Worm (Caenorhabditis elegans) whole organism, L1 larva: ENCODE data around the gene F37C12.14.

ENCODE experiments used
- C04F5.9 ChIP-seq: sonication (generic microtip); optimal IDR thresholded peaks from 2 replicates; lab custom pipeline; 2016; ENCODE audit warnings: missing genetic modification characterization, missing compliant biosample characterization
- F16B12.6 ChIP-seq: fragments of 150-350 bp; optimal IDR thresholded peaks from 2 replicates; lab custom pipeline; 2014; ENCODE audit warnings: missing biosample characterization, missing genetic modification characterization
- aha-1 ChIP-seq: fragments of 150-350 bp; optimal IDR thresholded peaks from 2 replicates; lab custom pipeline; 2014; ENCODE audit warnings: missing biosample characterization, missing genetic modification characterization
- aly-2 ChIP-seq: fragments of 150-350 bp; optimal IDR thresholded peaks from 2 replicates; lab custom pipeline; 2014; ENCODE audit warnings: missing biosample characterization, missing genetic modification characterization
- ama-1 ChIP-seq: fragments of 150-350 bp; optimal IDR thresholded peaks from 2 replicates; lab custom pipeline; 2014
- blmp-1 ChIP-seq: fragments of 150-350 bp; optimal IDR thresholded peaks from 2 replicates; lab custom pipeline; 2014; ENCODE audit warnings: missing biosample characterization, missing genetic modification characterization
- ceh-63 ChIP-seq: fragments of 200-800 bp; sonication (Bioruptor generic); optimal IDR thresholded peaks from 2 replicates; lab custom pipeline; 2018; ENCODE audit warnings: mild to moderate bottlenecking, missing genetic modification characterization, missing compliant biosample characterization
- ceh-8 ChIP-seq: fragments of 200-800 bp; sonication (Bioruptor generic); optimal IDR thresholded peaks from 2 replicates; lab custom pipeline; 2018; ENCODE audit warnings: mild to moderate bottlenecking, missing genetic modification characterization, moderate library complexity, missing compliant biosample characterization
- ceh-82 ChIP-seq, 3 experiments: fragments of 150-350 bp in 1 of 3; sonication (generic microtip) in 2 of 3; optimal IDR thresholded peaks; 2 replicates each; lab custom pipeline; 2014 to 2017; ENCODE audit warnings: missing biosample characterization in 3 of 3, missing genetic modification characterization in 3 of 3
- ceh-90 ChIP-seq: sonication (generic microtip); optimal IDR thresholded peaks from 2 replicates; lab custom pipeline; 2016; ENCODE audit warnings: missing genetic modification characterization, missing compliant biosample characterization
- ces-1 ChIP-seq: fragments of 150-350 bp; optimal IDR thresholded peaks from 2 replicates; lab custom pipeline; 2014; ENCODE audit warnings: missing biosample characterization, missing genetic modification reagents, missing genetic modification characterization
- dsc-1 ChIP-seq: sonication (generic microtip); optimal IDR thresholded peaks from 2 replicates; lab custom pipeline; 2016; ENCODE audit warnings: mild to moderate bottlenecking, missing genetic modification characterization, missing compliant biosample characterization
- efl-1 ChIP-seq, 4 experiments: fragments of 150-350 bp; optimal IDR thresholded peaks in 3 of 4; peaks in 1 of 4; 1 replicate in 1 of 4; 2 replicates in 3 of 4; lab custom pipeline; 2014; ENCODE audit warnings: missing biosample characterization in 2 of 4, missing genetic modification characterization in 2 of 4, missing genetic modification reagents in 2 of 4
- egl-27 ChIP-seq, 2 experiments: fragments of 150-350 bp in 1 of 2; sonication (generic microtip); optimal IDR thresholded peaks; 3 replicates each; lab custom pipeline; 2017 to 2018; ENCODE audit warnings: missing biosample characterization in 2 of 2, missing genetic modification characterization in 2 of 2, missing genetic modification reagents in 2 of 2
- elt-2 ChIP-seq: sonication (generic microtip); optimal IDR thresholded peaks from 2 replicates; lab custom pipeline; 2016; ENCODE audit warnings: missing genetic modification characterization, mild to moderate bottlenecking, inconsistent platforms, missing compliant biosample characterization, missing genetic modification reagents
- elt-3 ChIP-seq, 6 experiments: fragments of 150-350 bp in 1 of 6; sonication (generic microtip); optimal IDR thresholded peaks; 2 replicates each; lab custom pipeline; 2017 to 2018; ENCODE audit warnings: missing biosample characterization in 6 of 6, missing genetic modification characterization in 6 of 6, inconsistent platforms in 1 of 6
- ets-5 ChIP-seq: fragments of 200-800 bp; sonication (Bioruptor generic); IDR thresholded peaks from 2 replicates; pipeline ENCODE4 v1.3.6; 2022; ENCODE audit warnings: missing genetic modification characterization, missing compliant biosample characterization
- fkh-10 ChIP-seq: sonication (generic microtip); optimal IDR thresholded peaks from 2 replicates; lab custom pipeline; 2017; ENCODE audit warnings: missing biosample characterization, missing genetic modification reagents, missing genetic modification characterization
- grh-1 ChIP-seq: fragments of 200-800 bp; sonication (Bioruptor generic); IDR thresholded peaks from 2 replicates; pipeline ENCODE4 v1.3.6; 2022; ENCODE audit warnings: missing genetic modification reagents, missing genetic modification characterization, missing compliant biosample characterization
- hlh-17 ChIP-seq: fragments of 200-800 bp; sonication (Bioruptor generic); optimal IDR thresholded peaks from 2 replicates; lab custom pipeline; 2018; ENCODE audit warnings: missing genetic modification characterization, mild to moderate bottlenecking, missing compliant biosample characterization, moderate library complexity, borderline replicate concordance
- hpl-2 ChIP-seq: fragments of 150-350 bp; optimal IDR thresholded peaks from 2 replicates; lab custom pipeline; 2014; ENCODE audit warnings: missing biosample characterization, missing genetic modification reagents, missing genetic modification characterization
- isw-1 ChIP-seq: fragments of 200-800 bp; sonication (Bioruptor generic); IDR thresholded peaks from 2 replicates; pipeline ENCODE4 v1.3.6; 2022; ENCODE audit warnings: missing genetic modification characterization, missing compliant biosample characterization
- jun-1 ChIP-seq: fragments of 150-350 bp; optimal IDR thresholded peaks from 2 replicates; lab custom pipeline; 2014; ENCODE audit warnings: missing biosample characterization, missing genetic modification reagents, missing genetic modification characterization
- lin-13 ChIP-seq: fragments of 150-350 bp; optimal IDR thresholded peaks from 2 replicates; lab custom pipeline; 2014; ENCODE audit warnings: missing biosample characterization, missing genetic modification reagents, missing genetic modification characterization
- lin-14 ChIP-seq: fragments of 200-800 bp; sonication (Bioruptor generic); optimal IDR thresholded peaks from 2 replicates; lab custom pipeline; 2018; ENCODE audit warnings: mild to moderate bottlenecking, missing genetic modification characterization, moderate library complexity, missing compliant biosample characterization
- lin-15B ChIP-seq: fragments of 150-350 bp; sonication (generic microtip); optimal IDR thresholded peaks from 3 replicates; lab custom pipeline; 2014; ENCODE audit warnings: missing biosample characterization, missing genetic modification characterization
- lin-35 ChIP-seq, 2 experiments: fragments of 150-350 bp; optimal IDR thresholded peaks; 2 replicates each; lab custom pipeline; 2014; ENCODE audit warnings: missing biosample characterization in 2 of 2, missing genetic modification characterization in 2 of 2, missing genetic modification reagents in 2 of 2
- lin-39 ChIP-seq: fragments of 150-350 bp; optimal IDR thresholded peaks from 2 replicates; lab custom pipeline; 2014; ENCODE audit warnings: missing biosample characterization, missing genetic modification reagents, missing genetic modification characterization
- mef-2 ChIP-seq: fragments of 150-350 bp; optimal IDR thresholded peaks from 2 replicates; lab custom pipeline; 2014; ENCODE audit warnings: missing biosample characterization, missing genetic modification characterization
- nhr-11 ChIP-seq: fragments of 150-350 bp; optimal IDR thresholded peaks from 2 replicates; lab custom pipeline; 2014; ENCODE audit warnings: missing biosample characterization, missing genetic modification characterization
- nhr-19 ChIP-seq: fragments of 200-800 bp; sonication (Bioruptor generic); conservative IDR thresholded peaks from 2 replicates; pipeline ENCODE4 v1.3.6; 2022; ENCODE audit warnings: missing genetic modification characterization, missing compliant biosample characterization
- nhr-20 ChIP-seq: sonication (generic microtip); optimal IDR thresholded peaks from 2 replicates; lab custom pipeline; 2016; ENCODE audit warnings: mild to moderate bottlenecking, missing genetic modification characterization, missing compliant biosample characterization
- nhr-47 ChIP-seq: sonication (generic microtip); optimal IDR thresholded peaks from 2 replicates; lab custom pipeline; 2016; ENCODE audit warnings: mild to moderate bottlenecking, missing genetic modification characterization, moderate library complexity, missing compliant biosample characterization
- nhr-84 ChIP-seq: sonication (generic microtip); optimal IDR thresholded peaks from 2 replicates; lab custom pipeline; 2017; ENCODE audit warnings: missing biosample characterization, missing genetic modification characterization
- nhr-90 ChIP-seq: sonication (generic microtip); optimal IDR thresholded peaks from 2 replicates; lab custom pipeline; 2016; ENCODE audit warnings: mild to moderate bottlenecking, missing genetic modification characterization, missing compliant biosample characterization; ENCODE audit not compliant: poor library complexity
- pag-3 ChIP-seq: sonication (generic microtip); optimal IDR thresholded peaks from 2 replicates; lab custom pipeline; 2017; ENCODE audit warnings: missing genetic modification characterization, mild to moderate bottlenecking, missing compliant biosample characterization, antibody characterized with exemption, borderline replicate concordance; ENCODE audit not compliant: insufficient read depth
- pax-3 ChIP-seq: fragments of 200-800 bp; sonication (Bioruptor generic); optimal IDR thresholded peaks from 2 replicates; lab custom pipeline; 2018; ENCODE audit warnings: mild to moderate bottlenecking, missing genetic modification characterization, moderate library complexity, missing compliant biosample characterization
- pqm-1 ChIP-seq: sonication (generic microtip); optimal IDR thresholded peaks from 3 replicates; lab custom pipeline; 2017; ENCODE audit warnings: missing biosample characterization, missing genetic modification characterization
- rnt-1 ChIP-seq: sonication (generic microtip); optimal IDR thresholded peaks from 2 replicates; lab custom pipeline; 2016; ENCODE audit warnings: mild to moderate bottlenecking, missing genetic modification characterization, moderate library complexity, missing compliant biosample characterization
- skn-1 ChIP-seq: fragments of 150-350 bp; optimal IDR thresholded peaks from 2 replicates; lab custom pipeline; 2014; ENCODE audit warnings: missing biosample characterization, missing genetic modification characterization
- snpc-4 ChIP-seq: fragments of 150-350 bp; optimal IDR thresholded peaks from 2 replicates; lab custom pipeline; 2014; ENCODE audit warnings: missing biosample characterization, missing genetic modification characterization
- snu-23 ChIP-seq: sonication (generic microtip); optimal IDR thresholded peaks from 2 replicates; lab custom pipeline; 2016; ENCODE audit warnings: missing genetic modification characterization, missing compliant biosample characterization
- sup-37 ChIP-seq: fragments of 200-800 bp; sonication (Bioruptor generic); optimal IDR thresholded peaks from 2 replicates; lab custom pipeline; 2018; ENCODE audit warnings: mild to moderate bottlenecking, missing genetic modification characterization, missing compliant biosample characterization
- swsn-7 ChIP-seq: sonication (generic microtip); optimal IDR thresholded peaks from 2 replicates; lab custom pipeline; 2016; ENCODE audit warnings: missing genetic modification characterization, missing compliant biosample characterization
- tbx-2 ChIP-seq: sonication (generic microtip); optimal IDR thresholded peaks from 2 replicates; lab custom pipeline; 2016; ENCODE audit warnings: missing genetic modification characterization, missing compliant biosample characterization
- tlp-1 ChIP-seq: fragments of 150-350 bp; optimal IDR thresholded peaks from 2 replicates; lab custom pipeline; 2014; ENCODE audit warnings: missing biosample characterization, missing genetic modification characterization
- unc-130 ChIP-seq: fragments of 150-350 bp; optimal IDR thresholded peaks from 2 replicates; lab custom pipeline; 2017; ENCODE audit warnings: missing biosample characterization, missing genetic modification characterization, inconsistent platforms
- unc-30 ChIP-seq: sonication (generic microtip); optimal IDR thresholded peaks from 2 replicates; lab custom pipeline; 2017; ENCODE audit warnings: missing biosample characterization, missing genetic modification characterization
- unc-62 ChIP-seq: fragments of 150-350 bp; optimal IDR thresholded peaks from 2 replicates; lab custom pipeline; 2014; ENCODE audit warnings: missing biosample characterization, missing genetic modification reagents, missing genetic modification characterization
- unc-86 ChIP-seq: sonication (generic microtip); optimal IDR thresholded peaks from 2 replicates; lab custom pipeline; 2016; ENCODE audit warnings: missing genetic modification characterization, missing compliant biosample characterization
- vab-15 ChIP-seq: sonication (generic microtip); optimal IDR thresholded peaks from 2 replicates; lab custom pipeline; 2017; ENCODE audit warnings: missing genotype, mild to moderate bottlenecking, missing genetic modification characterization, missing compliant biosample characterization
- zag-1 ChIP-seq: fragments of 150-350 bp; optimal IDR thresholded peaks from 2 replicates; lab custom pipeline; 2014; ENCODE audit warnings: missing biosample characterization, missing genetic modification characterization
- ztf-11 ChIP-seq, 2 experiments: sonication (generic microtip); optimal IDR thresholded peaks; 2 replicates each; lab custom pipeline; 2016 to 2017; ENCODE audit warnings: missing genetic modification characterization in 2 of 2, missing biosample characterization in 1 of 2, missing compliant biosample characterization in 1 of 2

The F37C12.14 gene

DNA sequence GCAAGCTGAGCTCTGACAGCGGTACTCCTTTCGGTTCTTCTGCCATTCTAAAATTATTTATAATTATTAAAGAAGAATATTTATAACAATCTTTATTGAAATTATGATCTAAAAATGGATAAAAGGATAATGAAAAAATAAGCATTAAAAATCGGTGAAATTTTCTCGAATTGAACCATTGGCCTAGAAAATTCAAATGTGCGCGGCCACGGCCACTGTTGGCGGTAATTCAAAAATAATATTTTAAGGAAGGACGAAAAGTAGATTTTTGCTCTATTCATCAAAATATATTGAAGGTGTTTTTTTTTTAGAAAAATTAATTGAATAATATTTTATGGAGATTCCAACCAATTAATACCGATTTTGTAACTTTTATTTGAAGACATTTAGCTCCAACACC, 13.5 kb upstream of the F37C12.14 start, which contains the start of gene pfd-5:
TSS of gene pfd-5 (minus strand) at position 47 of the 400 bp plus-strand sequence.
- TF ChIP-seq snu-23 (GFP tag; lab: Kevin White, UChicago): peak; percentile 74
- TF ChIP-seq sup-37: no peak
- no peak for TF ChIP-seq ceh-63
- TF ChIP-seq elt-2 (tag; lab: Kevin White, UChicago): peak; percentile 43
- no peak for TF ChIP-seq nhr-11
- peak; percentile 10 for TF ChIP-seq F16B12.6 (tag; lab: Kevin White, UChicago)
- peak; percentile 72 for TF ChIP-seq swsn-7 (tag; lab: Kevin White, UChicago)
- no peak for TF ChIP-seq egl-27 (tag; optimal IDR thresholded peaks at IDR 0.05; lab: Kevin White, UChicago)
- TF ChIP-seq tlp-1 (tag; lab: Kevin White, UChicago): no peak
- no peak for TF ChIP-seq elt-3 (tag; optimal IDR thresholded peaks at IDR 0.05; lab: Kevin White, UChicago)
- no peak for TF ChIP-seq grh-1 (GFP tag; lab: Robert Waterston, UW)
- TF ChIP-seq pqm-1 (tag; lab: Kevin White, UChicago): no peak
- TF ChIP-seq lin-13 (GFP tag; lab: Kevin White, UChicago): peak; percentile 49
- TF ChIP-seq ces-1: no peak
- peak; percentile 12 for TF ChIP-seq unc-130 (tag; lab: Kevin White, UChicago)
- no peak for TF ChIP-seq ets-5 (GFP tag; lab: Robert Waterston, UW)
- TF ChIP-seq hpl-2 (GFP tag; lab: Kevin White, UChicago): no peak
- TF ChIP-seq ceh-8 (GFP tag; lab: Kevin White, UChicago): no peak
- peak; percentile 47 for TF ChIP-seq C04F5.9 (tag; lab: Kevin White, UChicago)
- no peak for TF ChIP-seq unc-62 (GFP tag; lab: Kevin White, UChicago)
- peak; percentile 77 for TF ChIP-seq dsc-1 (tag; lab: Kevin White, UChicago)
- TF ChIP-seq unc-30: no peak
- TF ChIP-seq aly-2 (tag; lab: Kevin White, UChicago): no peak
- peak; percentile 51 for TF ChIP-seq unc-86
- TF ChIP-seq lin-35 (GFP tag; optimal IDR thresholded peaks at IDR 0.05; lab: Kevin White, UChicago): peak; percentile 96 to 97
- TF ChIP-seq ceh-82 (tag; optimal IDR thresholded peaks at IDR 0.05; lab: Kevin White, UChicago): peak; percentile 46 to 66 (median 51)
- no peak for TF ChIP-seq mef-2 (tag; lab: Kevin White, UChicago)
- no peak for TF ChIP-seq zag-1 (tag; lab: Kevin White, UChicago)
- TF ChIP-seq nhr-84 (tag; lab: Kevin White, UChicago): no peak
- TF ChIP-seq nhr-47 (tag; lab: Kevin White, UChicago): peak; percentile 85
- peak; percentile 49 for TF ChIP-seq blmp-1 (tag; lab: Kevin White, UChicago)
- no peak for TF ChIP-seq vab-15 (tag; lab: Kevin White, UChicago)
- TF ChIP-seq lin-14 (GFP tag; lab: Kevin White, UChicago): peak; percentile 76
- TF ChIP-seq nhr-19 (GFP tag; lab: Robert Waterston, UW): peak; percentile 77
- peak; percentile 93 for TF ChIP-seq ceh-90 (tag; lab: Kevin White, UChicago)
- peak in 1 of 2 experiments; percentile 84 for TF ChIP-seq ztf-11 (tag; optimal IDR thresholded peaks at IDR 0.05; lab: Kevin White, UChicago)
- peak; percentile 67 for TF ChIP-seq isw-1 (GFP tag; lab: Robert Waterston, UW)
- TF ChIP-seq nhr-20: peak; percentile 67
- TF ChIP-seq hlh-17 (GFP tag; lab: Kevin White, UChicago): no peak
- TF ChIP-seq rnt-1 (tag; lab: Kevin White, UChicago): peak; percentile 97
- TF ChIP-seq efl-1 (optimal IDR thresholded peaks at IDR 0.05; lab: Kevin White, UChicago): peak; percentile 81 to 96
- peak; percentile 95 to 99 for TF ChIP-seq efl-1 (GFP tag; optimal IDR thresholded peaks at IDR 0.05 in 1 of 2; lab: Kevin White, UChicago)
- peak; percentile 36 for TF ChIP-seq snpc-4
- TF ChIP-seq lin-39 (tag; lab: Kevin White, UChicago): no peak
- TF ChIP-seq lin-15B (tag; lab: Kevin White, UChicago): peak; percentile 25
- TF ChIP-seq ama-1 (lab: Kevin White, UChicago): no peak
- no peak for TF ChIP-seq jun-1 (tag; lab: Kevin White, UChicago)
- TF ChIP-seq fkh-10: no peak
- TF ChIP-seq aha-1 (tag; lab: Kevin White, UChicago): no peak
- peak; percentile 81 for TF ChIP-seq tbx-2 (tag; lab: Kevin White, UChicago)
- peak; percentile 51 for TF ChIP-seq skn-1 (tag; lab: Kevin White, UChicago)
- TF ChIP-seq nhr-90: peak; percentile 84
- peak; percentile 81 for TF ChIP-seq pax-3
- peak; percentile 4 for TF ChIP-seq pag-3 (tag; lab: Kevin White, UChicago)
